Worm (Caenorhabditis elegans): ENCODE measurements around the gene H06A10.1.

ce11 chrX:13550890-13551289 lies 43.6 kb downstream of the H06A10.1 start, which contains the start of gene odr-1:
- TF ChIP-seq ztf-11 (tag; optimal IDR thresholded peaks at IDR 0.05): no peak
- no peak for TF ChIP-seq mdl-1 (tag; optimal IDR thresholded peaks at IDR 0.05)
- TF ChIP-seq ZK546.5 (tag; optimal IDR thresholded peaks at IDR 0.05): no peak
- no peak for TF ChIP-seq pqm-1 (tag; optimal IDR thresholded peaks at IDR 0.05)
- TF ChIP-seq elt-3 (tag; optimal IDR thresholded peaks at IDR 0.05): no peak
- TF ChIP-seq ceh-82 (tag; optimal IDR thresholded peaks at IDR 0.05): no peak
- TF ChIP-seq R02D3.7 (tag; optimal IDR thresholded peaks at IDR 0.05): no peak
- TF ChIP-seq mml-1 (tag; optimal IDR thresholded peaks at IDR 0.05): no peak
- TF ChIP-seq ama-1 (optimal IDR thresholded peaks at IDR 0.05): no peak
